Worm (Caenorhabditis elegans) whole organism, midembryonic: ENCODE data around the gene sec-16A.2.

Experiments used
- T22C8.4 ChIP-seq: fragments of 200-800 bp; sonication (Bioruptor generic); IDR thresholded peaks from 2 replicates; pipeline ENCODE4 v1.3.6; 2022; ENCODE audit warnings: missing genetic modification characterization, missing compliant biosample characterization
- cog-1 ChIP-seq: sonication (generic microtip); optimal IDR thresholded peaks from 2 replicates; lab custom pipeline; 2016; ENCODE audit warnings: missing genetic modification characterization, missing compliant biosample characterization
- flt-1 ChIP-seq: fragments of 200-800 bp; sonication (Bioruptor generic); IDR thresholded peaks from 2 replicates; pipeline ENCODE4 v1.3.6; 2022; ENCODE audit warnings: missing genetic modification characterization, missing compliant biosample characterization
- klf-2 ChIP-seq: fragments of 200-800 bp; sonication (Bioruptor generic); conservative IDR thresholded peaks from 2 replicates; pipeline ENCODE4 v1.3.6; 2022; ENCODE audit warnings: missing genetic modification reagents, missing genetic modification characterization, missing compliant biosample characterization
- med-1 ChIP-seq: sonication (generic microtip); optimal IDR thresholded peaks from 2 replicates; lab custom pipeline; 2017; ENCODE audit warnings: missing genetic modification characterization, mild to moderate bottlenecking, missing compliant biosample characterization, antibody characterized with exemption, missing genetic modification reagents; ENCODE audit not compliant: insufficient read depth
- ref-1 ChIP-seq: fragments of 200-800 bp; sonication (Bioruptor generic); conservative IDR thresholded peaks from 2 replicates; pipeline ENCODE4 v1.3.6; 2022; ENCODE audit warnings: missing genetic modification reagents, missing genetic modification characterization, missing compliant biosample characterization
- tab-1 ChIP-seq: fragments of 200-800 bp; sonication (Bioruptor generic); IDR thresholded peaks from 2 replicates; pipeline ENCODE4 v1.3.6; 2022; ENCODE audit warnings: missing genetic modification characterization, missing compliant biosample characterization
- ztf-23 ChIP-seq: fragments of 200-800 bp; sonication (Bioruptor generic); IDR thresholded peaks from 2 replicates; pipeline ENCODE4 v1.3.6; 2022; ENCODE audit warnings: missing genetic modification reagents, missing genetic modification characterization, missing compliant biosample characterization
- ztf-29 ChIP-seq: fragments of 200-800 bp; sonication (Bioruptor generic); IDR thresholded peaks from 2 replicates; pipeline ENCODE4 v1.3.6; 2022; ENCODE audit warnings: missing genetic modification reagents, missing genetic modification characterization, missing compliant biosample characterization

Gene sec-16A.2

ce11 chrX:8286740-8287299 lies at the start of gene sec-16A.2:
Gene sec-16A.2 (plus strand): TSS chrX:8287249.
- peak; percentile 84 for TF ChIP-seq cog-1 (tag; lab: Kevin White, UChicago)
- peak; percentile 74; the same call in 1 of the 2 replicates for TF ChIP-seq flt-1 (GFP tag; lab: Robert Waterston, UW)
- TF ChIP-seq med-1 (GFP tag; lab: Kevin White, UChicago): no peak

- TF ChIP-seq tab-1 (GFP tag; lab: Robert Waterston, UW): no peak
- no peak for TF ChIP-seq cog-1 (tag; lab: Kevin White, UChicago)
- TF ChIP-seq ref-1 (GFP tag; lab: Robert Waterston, UW): no peak
- no peak for TF ChIP-seq T22C8.4 (GFP tag; lab: Robert Waterston, UW)
- no peak for TF ChIP-seq med-1 (GFP tag; lab: Kevin White, UChicago)
- no peak for TF ChIP-seq ztf-23
- no peak for TF ChIP-seq flt-1 (GFP tag; lab: Robert Waterston, UW)
- TF ChIP-seq ztf-29: no peak
- TF ChIP-seq klf-2 (GFP tag; lab: Robert Waterston, UW): no peak
These were observed 48.4 kb upstream of the sec-16A.2 start for ce11 chrX:8238639-8239055.

ce11 chrX:8241906-8242305 lies 45.1 kb upstream of the sec-16A.2 start, which contains the start of gene endu-2:
Gene endu-2 (plus strand): TSS chrX:8242301.
- no peak for TF ChIP-seq T22C8.4 (GFP tag; lab: Robert Waterston, UW)
- no peak for TF ChIP-seq ztf-23
- no peak for TF ChIP-seq ztf-29
- TF ChIP-seq ref-1 (GFP tag; lab: Robert Waterston, UW): no peak
- no peak for TF ChIP-seq tab-1 (GFP tag; lab: Robert Waterston, UW)
- TF ChIP-seq flt-1 (GFP tag; lab: Robert Waterston, UW): no peak
- TF ChIP-seq klf-2 (GFP tag; lab: Robert Waterston, UW): no peak
- no peak for TF ChIP-seq med-1 (GFP tag; lab: Kevin White, UChicago)
- no peak for TF ChIP-seq cog-1 (tag; lab: Kevin White, UChicago)

DNA sequence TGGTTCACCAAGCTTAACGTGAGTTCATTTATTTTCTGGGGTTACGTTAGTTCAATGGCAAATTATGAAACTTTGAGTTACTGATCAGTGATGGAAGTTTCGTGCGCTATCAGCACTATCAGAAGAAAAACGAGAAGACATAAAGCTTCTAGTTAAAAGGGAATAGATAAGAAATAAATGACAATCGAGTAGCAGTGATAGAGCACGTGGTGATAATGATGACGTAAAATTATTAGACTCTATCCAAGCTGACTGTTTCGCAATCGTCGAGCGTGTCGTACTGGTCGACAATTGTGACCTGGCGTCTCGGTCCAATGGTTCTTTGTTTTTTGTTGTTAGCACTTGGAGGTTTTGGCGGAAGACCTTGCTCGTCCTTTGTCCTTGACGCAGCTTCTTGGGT lies 43.9 kb upstream of the sec-16A.2 start:
- TF ChIP-seq klf-2 (GFP tag; lab: Robert Waterston, UW) (no peak), flt-1 (GFP tag; lab: Robert Waterston, UW) (no peak), tab-1 (GFP tag; lab: Robert Waterston, UW) (no peak), ztf-29 (no peak), med-1 (GFP tag; lab: Kevin White, UChicago) (no peak), cog-1 (tag; lab: Kevin White, UChicago) (no peak), ref-1 (GFP tag; lab: Robert Waterston, UW) (no peak), ztf-23 (no peak), T22C8.4 (GFP tag; lab: Robert Waterston, UW) (no peak)

DNA sequence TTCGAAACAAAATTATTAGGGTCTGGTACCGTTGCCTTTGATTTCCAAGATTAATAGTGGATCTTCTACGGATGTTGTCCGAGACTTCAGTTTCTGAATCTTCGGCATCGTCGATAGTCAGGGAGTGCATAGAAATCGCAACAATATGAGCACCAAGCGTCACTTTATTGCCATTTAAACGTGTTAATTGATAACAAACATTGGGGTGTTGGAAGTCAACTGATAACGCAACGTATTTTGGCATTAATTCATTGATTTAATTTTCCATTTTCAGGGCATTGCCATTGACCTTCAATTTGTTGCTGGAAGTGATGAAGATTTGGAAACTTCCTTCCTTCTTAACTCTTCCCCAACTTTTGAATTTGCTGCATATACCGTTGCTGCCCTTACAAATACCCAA lies 40.9 kb upstream of the sec-16A.2 start, which contains the start of gene kqt-2:
kqt-2 (minus strand) TSS at position 244 of the 400 bp plus-strand sequence.
- no peak for TF ChIP-seq cog-1 (tag; lab: Kevin White, UChicago)
- no peak for TF ChIP-seq ztf-29
- TF ChIP-seq ztf-23: no peak
- TF ChIP-seq tab-1 (GFP tag; lab: Robert Waterston, UW): no peak
- TF ChIP-seq klf-2 (GFP tag; lab: Robert Waterston, UW): no peak
- TF ChIP-seq T22C8.4 (GFP tag; lab: Robert Waterston, UW): no peak
- TF ChIP-seq flt-1 (GFP tag; lab: Robert Waterston, UW): no peak
- TF ChIP-seq ref-1 (GFP tag; lab: Robert Waterston, UW): no peak
- TF ChIP-seq med-1 (GFP tag; lab: Kevin White, UChicago): no peak

ce11 chrX:8247088-8247487 lies 40.0 kb upstream of the sec-16A.2 start:
- TF ChIP-seq med-1 (GFP tag; lab: Kevin White, UChicago): no peak
- TF ChIP-seq flt-1 (GFP tag; lab: Robert Waterston, UW): no peak
- no peak for TF ChIP-seq cog-1 (tag; lab: Kevin White, UChicago)
- TF ChIP-seq T22C8.4 (GFP tag; lab: Robert Waterston, UW): no peak
- TF ChIP-seq ztf-23: no peak
- TF ChIP-seq ztf-29: no peak
- no peak for TF ChIP-seq tab-1 (GFP tag; lab: Robert Waterston, UW)
- no peak for TF ChIP-seq ref-1 (GFP tag; lab: Robert Waterston, UW)
- TF ChIP-seq klf-2 (GFP tag; lab: Robert Waterston, UW): no peak

- no peak for TF ChIP-seq tab-1 (GFP tag; lab: Robert Waterston, UW)
- TF ChIP-seq flt-1 (GFP tag; lab: Robert Waterston, UW): no peak
- no peak for TF ChIP-seq ztf-29
- TF ChIP-seq ref-1 (GFP tag; lab: Robert Waterston, UW): no peak
- no peak for TF ChIP-seq ztf-23
- no peak for TF ChIP-seq T22C8.4 (GFP tag; lab: Robert Waterston, UW)
- no peak for TF ChIP-seq cog-1 (tag; lab: Kevin White, UChicago)
- TF ChIP-seq med-1 (GFP tag; lab: Kevin White, UChicago): no peak
These were observed 34.8 kb upstream of the sec-16A.2 start, which contains the start of gene M60.6 for ce11 chrX:8252293-8252692. Gene M60.6 (minus strand): TSS chrX:8252458.

- no peak for TF ChIP-seq cog-1 (tag; lab: Kevin White, UChicago)
- TF ChIP-seq tab-1 (GFP tag; lab: Robert Waterston, UW): no peak
- no peak for TF ChIP-seq klf-2 (GFP tag; lab: Robert Waterston, UW)
These were observed 31.6 kb upstream of the sec-16A.2 start for ce11 chrX:8255433-8255832.

DNA sequence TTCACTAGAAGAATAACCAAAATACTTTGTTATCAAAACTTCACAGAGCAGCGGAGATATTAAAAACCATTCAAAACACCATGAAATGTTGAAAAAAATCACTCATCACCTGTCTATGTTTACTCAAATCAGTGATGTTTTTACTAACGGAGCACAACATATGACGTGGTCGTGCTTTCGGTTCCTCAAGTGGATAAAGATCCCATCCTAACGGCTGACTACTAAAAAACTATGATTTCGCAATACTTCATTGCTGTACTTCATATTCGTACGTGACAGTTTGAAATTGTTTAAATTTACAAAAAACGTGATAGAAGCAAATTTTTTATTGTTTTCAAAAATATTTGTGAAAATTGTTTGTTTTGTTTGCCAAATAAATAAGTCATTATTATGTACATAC lies 29.4 kb upstream of the sec-16A.2 start:
- TF ChIP-seq ref-1 (GFP tag; lab: Robert Waterston, UW): no peak
- no peak for TF ChIP-seq tab-1 (GFP tag; lab: Robert Waterston, UW)
- TF ChIP-seq flt-1 (GFP tag; lab: Robert Waterston, UW): no peak
- TF ChIP-seq T22C8.4 (GFP tag; lab: Robert Waterston, UW): no peak
- no peak for TF ChIP-seq med-1 (GFP tag; lab: Kevin White, UChicago)
- no peak for TF ChIP-seq ztf-29
- TF ChIP-seq cog-1 (tag; lab: Kevin White, UChicago): no peak
- no peak for TF ChIP-seq ztf-23
- TF ChIP-seq klf-2 (GFP tag; lab: Robert Waterston, UW): no peak
